Worm (Caenorhabditis elegans) whole organism, L4 larva: ENCODE data around the gene JC8.16.

Experiments used
- D1046.2 ChIP-seq: fragments of 200-800 bp; sonication (Bioruptor generic); IDR thresholded peaks from 2 replicates; pipeline ENCODE4 v1.3.6; 2022; ENCODE audit warnings: missing genetic modification characterization, missing compliant biosample characterization
- F26F4.8 ChIP-seq: fragments of 200-800 bp; sonication (Bioruptor generic); conservative IDR thresholded peaks from 2 replicates; pipeline ENCODE4 v1.3.6; 2022; ENCODE audit warnings: missing genetic modification characterization, missing compliant biosample characterization
- Y48G9A.11 ChIP-seq: fragments of 200-800 bp; sonication (Bioruptor generic); IDR thresholded peaks from 2 replicates; pipeline ENCODE4 v1.3.6; 2022; ENCODE audit warnings: missing genetic modification reagents, missing genetic modification characterization, missing compliant biosample characterization
- Y75B8A.6 ChIP-seq: fragments of 200-800 bp; sonication (Bioruptor generic); IDR thresholded peaks from 2 replicates; pipeline ENCODE4 v1.3.6; 2022; ENCODE audit warnings: missing genetic modification reagents, missing genetic modification characterization, missing compliant biosample characterization
- aha-1 ChIP-seq: fragments of 150-350 bp; peaks from one replicate; lab custom pipeline; 2014; ENCODE audit warnings: missing biosample characterization, missing genetic modification characterization
- ceh-28 ChIP-seq: fragments of 150-350 bp; optimal IDR thresholded peaks from 2 replicates; lab custom pipeline; 2014; ENCODE audit warnings: missing biosample characterization, missing genetic modification reagents, missing genetic modification characterization
- ceh-44 ChIP-seq: fragments of 200-800 bp; sonication (Bioruptor generic); IDR thresholded peaks from 2 replicates; pipeline ENCODE4 v1.3.6; 2022; ENCODE audit warnings: missing genetic modification reagents, missing genetic modification characterization, missing compliant biosample characterization
- ceh-62 ChIP-seq: sonication (generic microtip); optimal IDR thresholded peaks from 2 replicates; lab custom pipeline; 2017; ENCODE audit warnings: missing biosample characterization, missing genetic modification characterization
- dmd-6 ChIP-seq: fragments of 200-800 bp; sonication (Bioruptor generic); IDR thresholded peaks from 2 replicates; pipeline ENCODE4 v1.3.6; 2022; ENCODE audit warnings: missing genetic modification reagents, missing genetic modification characterization, missing compliant biosample characterization
- dmd-8 ChIP-seq: fragments of 200-800 bp; sonication (Bioruptor generic); IDR thresholded peaks from 2 replicates; pipeline ENCODE4 v1.3.6; 2022; ENCODE audit warnings: missing genetic modification characterization, missing compliant biosample characterization
- dmd-9 ChIP-seq: fragments of 200-800 bp; sonication (Bioruptor generic); IDR thresholded peaks from 2 replicates; pipeline ENCODE4 v1.3.6; 2022; ENCODE audit warnings: missing genetic modification reagents, missing genetic modification characterization, missing compliant biosample characterization
- egl-43 ChIP-seq: fragments of 200-800 bp; sonication (Bioruptor generic); IDR thresholded peaks from 2 replicates; pipeline ENCODE4 v1.3.6; 2022; ENCODE audit warnings: missing genetic modification reagents, missing genetic modification characterization, missing compliant biosample characterization
- fkh-10 ChIP-seq: fragments of 150-350 bp; optimal IDR thresholded peaks from 2 replicates; lab custom pipeline; 2014; ENCODE audit warnings: missing biosample characterization, missing genetic modification reagents, missing genetic modification characterization
- hif-1 ChIP-seq, 2 experiments: sonication (generic microtip); optimal IDR thresholded peaks; 2 replicates each; lab custom pipeline; 2016 to 2017; ENCODE audit warnings: missing compliant biosample characterization in 2 of 2, missing genetic modification characterization in 2 of 2, missing genetic modification reagents in 2 of 2, missing genotype in 2 of 2, mild to moderate bottlenecking in 1 of 2
- hlh-30 ChIP-seq: sonication (generic microtip); optimal IDR thresholded peaks from 2 replicates; lab custom pipeline; 2017; ENCODE audit warnings: antibody characterized with exemption, mild to moderate bottlenecking, missing genetic modification characterization, missing compliant biosample characterization; ENCODE audit not compliant: insufficient read depth
- lin-38 ChIP-seq: fragments of 200-800 bp; sonication (Bioruptor generic); IDR thresholded peaks from 2 replicates; pipeline ENCODE4 v1.3.6; 2022; ENCODE audit warnings: missing genetic modification reagents, missing genetic modification characterization, missing compliant biosample characterization
- lsy-2 ChIP-seq, 2 experiments: fragments of 150-350 bp in 1 of 2; sonication (generic microtip) in 1 of 2; optimal IDR thresholded peaks; 2 replicates each; lab custom pipeline; 2014 to 2017; ENCODE audit warnings: missing biosample characterization in 2 of 2, missing genetic modification characterization in 2 of 2
- madf-5 ChIP-seq, 2 experiments: fragments of 200-800 bp; sonication (Bioruptor generic); IDR thresholded peaks; 2 replicates each; pipeline ENCODE4 v1.3.6; 2022; ENCODE audit warnings: missing compliant biosample characterization in 2 of 2, missing genetic modification characterization in 2 of 2
- mep-1 ChIP-seq: fragments of 150-350 bp; sonication (generic microtip); optimal IDR thresholded peaks from 3 replicates; lab custom pipeline; 2014; ENCODE audit warnings: missing biosample characterization, missing genetic modification characterization
- mxl-2 ChIP-seq: fragments of 200-800 bp; sonication (Bioruptor generic); conservative IDR thresholded peaks from 2 replicates; pipeline ENCODE4 v1.3.6; 2022; ENCODE audit warnings: missing genetic modification reagents, missing genetic modification characterization, missing compliant biosample characterization
- nhr-11 ChIP-seq: fragments of 150-350 bp; optimal IDR thresholded peaks from 2 replicates; lab custom pipeline; 2014; ENCODE audit warnings: missing biosample characterization, missing genetic modification characterization
- rbr-2 ChIP-seq: sonication (generic microtip); optimal IDR thresholded peaks from 2 replicates; lab custom pipeline; 2016; ENCODE audit warnings: missing genotype, missing genetic modification characterization, missing compliant biosample characterization
- saeg-2 ChIP-seq: fragments of 200-800 bp; sonication (Bioruptor generic); IDR thresholded peaks from 2 replicates; pipeline ENCODE4 v1.3.6; 2022; ENCODE audit warnings: missing genetic modification reagents, missing genetic modification characterization, missing compliant biosample characterization
- set-16 ChIP-seq: fragments of 200-800 bp; sonication (Bioruptor generic); IDR thresholded peaks from 2 replicates; pipeline ENCODE4 v1.3.6; 2022; ENCODE audit warnings: missing genetic modification reagents, missing genetic modification characterization, missing compliant biosample characterization
- skn-1 ChIP-seq: fragments of 150-350 bp; optimal IDR thresholded peaks from 2 replicates; lab custom pipeline; 2014; ENCODE audit warnings: missing biosample characterization, missing genetic modification characterization
- snpc-1.2 ChIP-seq: fragments of 200-800 bp; sonication (Bioruptor generic); IDR thresholded peaks from 2 replicates; pipeline ENCODE4 v1.3.6; 2022; ENCODE audit warnings: missing genetic modification reagents, missing genetic modification characterization, missing compliant biosample characterization
- snpc-4 ChIP-seq: fragments of 150-350 bp; optimal IDR thresholded peaks from 2 replicates; lab custom pipeline; 2014; ENCODE audit warnings: missing biosample characterization, missing genetic modification characterization
- tag-97 ChIP-seq: fragments of 200-800 bp; sonication (Bioruptor generic); IDR thresholded peaks from 2 replicates; pipeline ENCODE4 v1.3.6; 2022; ENCODE audit warnings: missing genetic modification characterization, missing compliant biosample characterization
- unc-62 ChIP-seq, 3 experiments: fragments of 150-350 bp in 1 of 3; sonication (generic microtip); optimal IDR thresholded peaks in 2 of 3; peaks in 1 of 3; 1 replicate in 1 of 3; 2 replicates in 2 of 3; lab custom pipeline; 2014 to 2017; ENCODE audit warnings: missing biosample characterization in 3 of 3, missing genetic modification characterization in 3 of 3, missing genetic modification reagents in 3 of 3, missing genotype in 1 of 3
- zfp-2 ChIP-seq: sonication (generic microtip); optimal IDR thresholded peaks from 2 replicates; lab custom pipeline; 2016; ENCODE audit warnings: mild to moderate bottlenecking, missing genetic modification characterization, missing compliant biosample characterization
- zip-2 ChIP-seq: fragments of 150-350 bp; optimal IDR thresholded peaks from 2 replicates; lab custom pipeline; 2014; ENCODE audit warnings: missing biosample characterization, missing genetic modification characterization

Gene JC8.16

ce11 chrIV:13261778-13262177 is 2.8 kb downstream of the JC8.16 start:
- TF ChIP-seq Y48G9A.11 (GFP tag; lab: Robert Waterston, UW) (no peak), ceh-28 (tag; lab: Kevin White, UChicago) (no peak), tag-97 (GFP tag; lab: Robert Waterston, UW) (no peak), set-16 (peak; percentile 73), dmd-8 (GFP tag; lab: Robert Waterston, UW) (no peak), hif-1 (tag; optimal IDR thresholded peaks at IDR 0.05; lab: Kevin White, UChicago) (no peak), skn-1 (no peak), D1046.2 (GFP tag; lab: Robert Waterston, UW) (no peak), egl-43 (GFP tag; lab: Robert Waterston, UW) (0 out of 2 replicates have a peak, but pooled peaks have one; percentile 42), hlh-30 (tag; lab: Kevin White, UChicago) (no peak)

ce11 chrIV:13262849-13263248 is 3.9 kb downstream of the JC8.16 start:
- TF ChIP-seq dmd-9 (GFP tag; lab: Robert Waterston, UW) (peak; percentile 69; the same call in 1 of the 2 replicates), madf-5 (GFP tag; IDR thresholded peaks at IDR 0.05; lab: Robert Waterston, UW) (0 out of 4 replicates have a peak, but pooled peaks of 1 of the 2 experiments have one; percentile 42), lin-38 (GFP tag; lab: Robert Waterston, UW) (peak; percentile 64), dmd-6 (GFP tag; lab: Robert Waterston, UW) (0 out of 2 replicates have a peak, but pooled peaks have one; percentile 19)

ce11 chrIV:13268385-13268784 is 9.4 kb downstream of the JC8.16 start:
- TF ChIP-seq snpc-4 (tag; lab: Kevin White, UChicago) (no peak), saeg-2 (GFP tag; lab: Robert Waterston, UW) (no peak), dmd-9 (GFP tag; lab: Robert Waterston, UW) (no peak)

- peak in 1 of 2 experiments; percentile 53 for TF ChIP-seq lsy-2 (tag; optimal IDR thresholded peaks at IDR 0.05; lab: Kevin White, UChicago)
- TF ChIP-seq aha-1, result no peak
- no peak for TF ChIP-seq fkh-10 (GFP tag; lab: Kevin White, UChicago)
- no peak for TF ChIP-seq ceh-44 (GFP tag; lab: Robert Waterston, UW)
- TF ChIP-seq Y75B8A.6 (GFP tag; lab: Robert Waterston, UW), result no peak
- TF ChIP-seq F26F4.8 (GFP tag; lab: Robert Waterston, UW), result no peak
- peak; percentile 53 for TF ChIP-seq rbr-2
- no peak for TF ChIP-seq ceh-62
- TF ChIP-seq lin-38 (GFP tag; lab: Robert Waterston, UW), result peak; percentile 12; the same call in 1 of the 2 replicates
Measured at ce11 chrIV:13272494-13272893, 13.5 kb downstream of the JC8.16 start, which contains the start of gene unc-26. TSS of gene unc-26 (minus strand) at chrIV:13272516.

- TF ChIP-seq mxl-2 (GFP tag; lab: Robert Waterston, UW) (no peak), snpc-4 (tag; lab: Kevin White, UChicago) (no peak), nhr-11 (tag; lab: Kevin White, UChicago) (no peak), unc-62 (GFP tag; optimal IDR thresholded peaks at IDR 0.05 in 1 of 2; lab: Kevin White, UChicago) (peak in 1 of 2 experiments; percentile 22), unc-62 (tag; optimal IDR thresholded peaks at IDR 0.05; lab: Kevin White, UChicago) (no peak), mep-1 (tag; lab: Kevin White, UChicago) (no peak), snpc-1.2 (GFP tag; lab: Robert Waterston, UW) (no peak), zip-2 (tag; lab: Kevin White, UChicago) (no peak), zfp-2 (tag; lab: Kevin White, UChicago) (no peak)
- TF ChIP-seq, all 104 proteins: peak for 1
Measured at ce11 chrIV:13282778-13283177, 23.8 kb downstream of the JC8.16 start, which contains the start of gene cpsf-3. TSS of gene cpsf-3 (minus strand) at chrIV:13282878.
